Fruit fly (Drosophila melanogaster) whole organism, prepupa: ENCODE measurements around the gene CG4650.
A peak's percentile ranks its signal among the peaks of the same experiment; 100 is the strongest.

Experiments
- Blimp-1 ChIP-seq: fragments of 200-800 bp; sonication (Bioruptor generic); optimal IDR thresholded peaks from 3 replicates; lab custom pipeline; 2017; ENCODE audit warnings: missing biosample characterization, missing genetic modification characterization, mild to moderate bottlenecking, moderate library complexity, missing genetic modification reagents
- CG10631 ChIP-seq: fragments of 200-800 bp; sonication (Bioruptor generic); optimal IDR thresholded peaks from 2 replicates; lab custom pipeline; 2016; ENCODE audit warnings: missing biosample characterization, missing genetic modification characterization
- CG11294 ChIP-seq: fragments of 200-800 bp; sonication (Bioruptor generic); IDR thresholded peaks from 2 replicates; pipeline ENCODE4 v1.3.6; 2022; ENCODE audit warnings: missing biosample characterization, missing genetic modification characterization
- CG11902 ChIP-seq: fragments of 200-800 bp; sonication (Bioruptor generic); optimal IDR thresholded peaks from 3 replicates; lab custom pipeline; 2016; ENCODE audit warnings: missing biosample characterization, missing genetic modification characterization
- CG15336 ChIP-seq: fragments of 200-800 bp; sonication (Bioruptor generic); IDR thresholded peaks from 2 replicates; pipeline ENCODE4 v1.3.6; 2022; ENCODE audit warnings: missing biosample characterization, missing genetic modification characterization
- CG16779 ChIP-seq: fragments of 200-800 bp; sonication (Bioruptor generic); optimal IDR thresholded peaks from 3 replicates; lab custom pipeline; 2017; ENCODE audit warnings: missing biosample characterization, mild to moderate bottlenecking, missing genetic modification characterization
- CG32006 ChIP-seq: fragments of 200-800 bp; sonication (Bioruptor generic); optimal IDR thresholded peaks from 3 replicates; lab custom pipeline; 2017; ENCODE audit warnings: missing biosample characterization, mild to moderate bottlenecking, missing genetic modification characterization
- CG34406 ChIP-seq: fragments of 200-800 bp; sonication (Bioruptor generic); optimal IDR thresholded peaks from 3 replicates; lab custom pipeline; 2016; ENCODE audit warnings: missing biosample characterization, missing genetic modification characterization
- CG3919 ChIP-seq: fragments of 200-800 bp; sonication (Bioruptor generic); optimal IDR thresholded peaks from 3 replicates; lab custom pipeline; 2016; ENCODE audit warnings: missing biosample characterization, missing genetic modification characterization
- CG4318 ChIP-seq: fragments of 200-800 bp; sonication (Bioruptor generic); optimal IDR thresholded peaks from 3 replicates; lab custom pipeline; 2017; ENCODE audit warnings: missing biosample characterization, mild to moderate bottlenecking, missing genetic modification characterization
- CG6163 ChIP-seq: fragments of 200-800 bp; sonication (Bioruptor generic); IDR thresholded peaks from 3 replicates; pipeline ENCODE4 v1.3.6; 2022; ENCODE audit warnings: missing biosample characterization, missing genetic modification characterization
- CG6276 ChIP-seq: fragments of 200-800 bp; sonication (Bioruptor generic); optimal IDR thresholded peaks from 2 replicates; lab custom pipeline; 2017; ENCODE audit warnings: missing biosample characterization, mild to moderate bottlenecking, missing genetic modification characterization
- CG6854 ChIP-seq: fragments of 200-800 bp; sonication (Bioruptor generic); optimal IDR thresholded peaks from 2 replicates; lab custom pipeline; 2017; ENCODE audit warnings: missing biosample characterization, mild to moderate bottlenecking, missing genetic modification characterization
- CG7368 ChIP-seq: fragments of 200-800 bp; sonication (Bioruptor generic); optimal IDR thresholded peaks from 3 replicates; lab custom pipeline; 2016; ENCODE audit warnings: missing biosample characterization, missing genetic modification characterization
- CG8119 ChIP-seq: fragments of 200-800 bp; sonication (Bioruptor generic); IDR thresholded peaks from 3 replicates; pipeline ENCODE4 v1.3.6; 2022; ENCODE audit warnings: missing biosample characterization, missing genetic modification characterization
- CG8319 ChIP-seq: fragments of 200-800 bp; sonication (Bioruptor generic); optimal IDR thresholded peaks from 3 replicates; lab custom pipeline; 2016; ENCODE audit warnings: missing biosample characterization, missing genetic modification characterization
- CG8632 ChIP-seq: fragments of 200-800 bp; sonication (Bioruptor generic); optimal IDR thresholded peaks from 3 replicates; lab custom pipeline; 2016; ENCODE audit warnings: missing biosample characterization, missing genetic modification characterization
- CG9139 ChIP-seq: fragments of 200-800 bp; sonication (Bioruptor generic); optimal IDR thresholded peaks from 3 replicates; lab custom pipeline; 2017; ENCODE audit warnings: missing biosample characterization, mild to moderate bottlenecking, missing genetic modification characterization
- Eip75B ChIP-seq: fragments of 200-800 bp; sonication (Bioruptor generic); optimal IDR thresholded peaks from 3 replicates; lab custom pipeline; 2016; ENCODE audit warnings: missing biosample characterization, missing genetic modification characterization
- Eip78C ChIP-seq: fragments of 200-800 bp; sonication (Bioruptor generic); peaks from one replicate; lab custom pipeline; 2016; ENCODE audit warnings: missing biosample characterization, missing genetic modification characterization
- Ets96B ChIP-seq: fragments of 200-800 bp; optimal IDR thresholded peaks from 2 replicates; lab custom pipeline; 2019; ENCODE audit warnings: missing biosample characterization, mild to moderate bottlenecking, missing genetic modification characterization, moderate library complexity
- Hr39 ChIP-seq: fragments of 200-800 bp; sonication (Bioruptor generic); optimal IDR thresholded peaks from 2 replicates; lab custom pipeline; 2016; ENCODE audit warnings: missing biosample characterization, missing genetic modification characterization
- Hr4 ChIP-seq: fragments of 200-800 bp; sonication (Bioruptor generic); optimal IDR thresholded peaks from 3 replicates; lab custom pipeline; 2016; ENCODE audit warnings: missing biosample characterization, missing genetic modification characterization
- Lpt ChIP-seq: fragments of 200-800 bp; sonication (Bioruptor generic); optimal IDR thresholded peaks from 3 replicates; lab custom pipeline; 2016; ENCODE audit warnings: missing biosample characterization, missing genetic modification characterization
- Met ChIP-seq: fragments of 200-800 bp; sonication (Bioruptor generic); optimal IDR thresholded peaks from 3 replicates; lab custom pipeline; 2016; ENCODE audit warnings: missing biosample characterization, missing genetic modification characterization
- OdsH ChIP-seq: fragments of 200-800 bp; sonication (Bioruptor generic); optimal IDR thresholded peaks from 3 replicates; lab custom pipeline; 2016; ENCODE audit warnings: missing biosample characterization, missing genetic modification characterization
- Smox ChIP-seq: fragments of 200-800 bp; sonication (Bioruptor generic); optimal IDR thresholded peaks from 3 replicates; lab custom pipeline; 2016; ENCODE audit warnings: missing biosample characterization, missing genetic modification characterization
- Sox102F ChIP-seq: fragments of 200-800 bp; sonication (Bioruptor generic); optimal IDR thresholded peaks from 2 replicates; lab custom pipeline; 2016; ENCODE audit warnings: missing biosample characterization, mild to moderate bottlenecking, missing genetic modification characterization
- acj6 ChIP-seq: fragments of 200-800 bp; sonication (Bioruptor generic); optimal IDR thresholded peaks from 3 replicates; lab custom pipeline; 2016; ENCODE audit warnings: missing biosample characterization, missing genetic modification characterization
- dac ChIP-seq: fragments of 200-800 bp; sonication (Bioruptor generic); optimal IDR thresholded peaks from 2 replicates; lab custom pipeline; 2017; ENCODE audit warnings: missing biosample characterization, mild to moderate bottlenecking, missing genetic modification characterization
- eg ChIP-seq: fragments of 200-800 bp; sonication (Bioruptor generic); IDR thresholded peaks from 3 replicates; pipeline ENCODE4 v1.3.6; 2022; ENCODE audit warnings: missing biosample characterization, missing genetic modification characterization
- esn ChIP-seq: fragments of 200-800 bp; sonication (Bioruptor generic); optimal IDR thresholded peaks from 2 replicates; lab custom pipeline; 2016; ENCODE audit warnings: missing biosample characterization, mild to moderate bottlenecking, missing genetic modification characterization, moderate library complexity
- fd59A ChIP-seq: fragments of 200-800 bp; sonication (Bioruptor generic); optimal IDR thresholded peaks from 2 replicates; lab custom pipeline; 2017; ENCODE audit warnings: missing biosample characterization, mild to moderate bottlenecking, missing genetic modification characterization, missing genetic modification reagents
- fd85E ChIP-seq: fragments of 200-800 bp; sonication (Bioruptor generic); optimal IDR thresholded peaks from 3 replicates; lab custom pipeline; 2016; ENCODE audit warnings: missing biosample characterization, missing genetic modification characterization
- fkh ChIP-seq: fragments of 200-800 bp; sonication (Bioruptor generic); optimal IDR thresholded peaks from 3 replicates; lab custom pipeline; 2017; ENCODE audit warnings: missing biosample characterization, mild to moderate bottlenecking, missing genetic modification characterization, moderate library complexity
- lz ChIP-seq: fragments of 200-800 bp; sonication (Bioruptor generic); optimal IDR thresholded peaks from 3 replicates; lab custom pipeline; 2016; ENCODE audit warnings: missing biosample characterization, missing genetic modification characterization
- pdm3 ChIP-seq: fragments of 200-800 bp; sonication (Bioruptor generic); optimal IDR thresholded peaks from 3 replicates; lab custom pipeline; 2016; ENCODE audit warnings: missing biosample characterization, missing genetic modification characterization
- salr ChIP-seq, 2 experiments: fragments of 200-800 bp; sonication (Bioruptor generic); optimal IDR thresholded peaks; 3 replicates each; lab custom pipeline; 2016 to 2018; ENCODE audit warnings: missing biosample characterization in 2 of 2, missing genetic modification characterization in 2 of 2, mild to moderate bottlenecking in 1 of 2
- svp ChIP-seq: fragments of 200-800 bp; sonication (Bioruptor generic); peaks from one replicate; lab custom pipeline; 2016; ENCODE audit warnings: missing biosample characterization, missing genetic modification characterization

The CG4650 gene

DNA sequence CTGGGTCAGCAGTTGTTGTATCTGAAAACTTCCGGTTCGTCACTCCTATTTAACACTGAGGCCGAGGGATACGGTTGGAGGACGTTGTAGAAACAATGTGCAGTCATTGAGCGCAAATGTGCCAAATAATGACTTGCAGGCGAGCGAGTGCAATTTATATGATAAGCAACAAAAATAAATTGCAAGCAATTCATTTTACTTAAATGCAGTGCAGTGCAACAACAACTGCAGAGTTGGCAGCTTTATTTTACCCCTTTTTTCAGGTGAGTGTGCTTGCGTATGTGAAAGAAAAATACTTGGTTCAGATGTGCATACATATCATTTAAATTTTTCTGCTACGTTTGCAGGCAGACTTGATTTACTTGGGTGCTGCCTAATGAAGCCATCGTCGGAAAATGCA is 28.7 kb downstream of the CG4650 start:
- TF ChIP-seq pdm3 (GFP tag; lab: Kevin White, UChicago) (no peak), CG3919 (no peak), CG6163 (GFP tag; lab: Robert Waterston, UW) (no peak), CG8632 (GFP tag; lab: Kevin White, UChicago) (no peak), CG7368 (GFP tag; lab: Kevin White, UChicago) (no peak), Blimp-1 (GFP tag; lab: Kevin White, UChicago) (no peak), CG8319 (GFP tag; lab: Kevin White, UChicago) (no peak), CG34406 (GFP tag; lab: Kevin White, UChicago) (no peak), Met (no peak), CG8119 (GFP tag; lab: Robert Waterston, UW) (no peak), eg (GFP tag; lab: Robert Waterston, UW) (no peak), CG15336 (GFP tag; lab: Robert Waterston, UW) (no peak), CG6854 (GFP tag; lab: Kevin White, UChicago) (no peak), esn (no peak), Lpt (GFP tag; lab: Kevin White, UChicago) (no peak), CG9139 (GFP tag; lab: Kevin White, UChicago) (no peak), fd85E (GFP tag; lab: Kevin White, UChicago) (no peak), CG10631 (no peak), lz (GFP tag; lab: Kevin White, UChicago) (no peak), fkh (GFP tag; lab: Kevin White, UChicago) (no peak)

DNA sequence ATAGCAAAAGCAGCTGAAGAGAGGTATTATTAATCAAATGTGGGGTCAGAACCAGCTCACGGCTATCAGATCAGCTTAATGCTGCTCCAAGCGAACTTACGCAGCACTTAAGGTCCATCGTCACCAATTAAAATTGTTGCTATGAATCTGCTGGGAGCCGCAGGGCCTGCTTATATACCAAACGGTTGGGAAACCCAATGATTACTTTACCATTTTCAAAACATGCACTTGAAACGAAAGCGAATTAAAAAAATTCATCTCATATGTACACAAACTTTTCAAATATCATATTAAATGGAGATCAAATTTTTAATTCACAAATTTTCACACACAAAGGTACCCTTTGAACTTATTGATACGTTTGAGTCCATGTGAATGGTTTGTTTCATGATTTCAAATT is 29.7 kb downstream of the CG4650 start, which contains the start of gene CG42587:
Gene CG42587 (minus strand): TSS at position 143 of the 400 bp plus-strand sequence.
- no peak for TF ChIP-seq dac (GFP tag; lab: Kevin White, UChicago)
- TF ChIP-seq svp (GFP tag; lab: Kevin White, UChicago) = peak; percentile 70
- no peak for TF ChIP-seq acj6
- no peak for TF ChIP-seq Smox (GFP tag; lab: Kevin White, UChicago)
- TF ChIP-seq CG15336 (GFP tag; lab: Robert Waterston, UW) = no peak

DNA sequence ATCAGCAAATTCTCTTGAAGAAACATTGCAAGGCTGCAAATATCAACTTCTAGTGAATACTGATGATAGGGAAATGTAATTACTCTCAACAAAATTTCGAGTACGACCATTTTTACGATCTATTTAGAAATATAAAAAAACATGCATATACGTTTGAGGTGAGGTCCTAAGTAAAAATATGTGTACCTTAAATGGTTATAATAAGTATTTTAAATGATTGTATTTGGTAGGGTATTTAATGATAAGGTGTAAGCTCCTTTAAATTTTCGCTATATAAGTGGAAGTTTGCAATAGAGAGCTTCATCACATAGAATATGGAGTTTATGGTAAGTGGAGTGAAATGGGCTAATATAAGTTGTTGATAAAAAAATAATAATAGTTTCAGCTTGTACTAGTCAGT is 30.7 kb downstream of the CG4650 start, which contains the start of gene CG42681:
Gene CG42681 (plus strand): TSS at position 301 of the 400 bp plus-strand sequence.
- TF ChIP-seq svp (GFP tag; lab: Kevin White, UChicago) (peak; percentile 51), Blimp-1 (GFP tag; lab: Kevin White, UChicago) (no peak), CG4318 (no peak), CG7368 (GFP tag; lab: Kevin White, UChicago) (no peak), Hr4 (GFP tag; lab: Kevin White, UChicago) (peak; percentile 36), CG3919 (no peak), Sox102F (GFP tag; lab: Kevin White, UChicago) (no peak), Eip75B (GFP tag; lab: Kevin White, UChicago) (no peak), dac (GFP tag; lab: Kevin White, UChicago) (no peak), OdsH (GFP tag; lab: Kevin White, UChicago) (no peak), CG16779 (tag; lab: Kevin White, UChicago) (no peak), Hr39 (GFP tag; lab: Kevin White, UChicago) (no peak), CG6163 (GFP tag; lab: Robert Waterston, UW) (no peak), Eip78C (GFP tag; lab: Kevin White, UChicago) (peak; percentile 48), CG11902 (GFP tag; lab: Kevin White, UChicago) (no peak), Ets96B (tag; lab: Kevin White, UChicago) (no peak), lz (GFP tag; lab: Kevin White, UChicago) (no peak), CG32006 (peak; percentile 32), salr (GFP tag; optimal IDR thresholded peaks at IDR 0.05; lab: Kevin White, UChicago) (no peak), eg (GFP tag; lab: Robert Waterston, UW) (no peak), CG9139 (GFP tag; lab: Kevin White, UChicago) (no peak), CG11294 (GFP tag; lab: Robert Waterston, UW) (no peak), CG15336 (GFP tag; lab: Robert Waterston, UW) (no peak), CG6276 (no peak), fd59A (GFP tag; lab: Kevin White, UChicago) (no peak), fkh (GFP tag; lab: Kevin White, UChicago) (no peak), acj6 (no peak), Lpt (GFP tag; lab: Kevin White, UChicago) (no peak), CG8119 (GFP tag; lab: Robert Waterston, UW) (no peak)
